Worm (Caenorhabditis elegans): ENCODE data around the gene fbxb-21.

ce11 chrII:1654917-1655316, 6.2 kb upstream of the fbxb-21 start, which contains the start of gene btb-12:
- no peak for TF ChIP-seq nhr-48 (tag; optimal IDR thresholded peaks at IDR 0.05)
- TF ChIP-seq rbr-2 (tag; optimal IDR thresholded peaks at IDR 0.05) = no peak
- no peak for TF ChIP-seq ztf-11 (tag; optimal IDR thresholded peaks at IDR 0.05)

Data from whole organism, L4 larva.